Worm (Caenorhabditis elegans) whole organism, young adult: ENCODE data around the gene fbxa-154.

Source experiments
- B0019.2 ChIP-seq: fragments of 200-800 bp; sonication (Bioruptor generic); conservative IDR thresholded peaks from 2 replicates; pipeline ENCODE4 v1.3.6; 2022; ENCODE audit warnings: missing genetic modification reagents, missing genetic modification characterization, missing compliant biosample characterization
- B0035.1 ChIP-seq: sonication (generic microtip); optimal IDR thresholded peaks from 2 replicates; lab custom pipeline; 2016; ENCODE audit warnings: missing genetic modification characterization, mild to moderate bottlenecking, missing compliant biosample characterization, missing genotype, missing genetic modification reagents
- D2030.7 ChIP-seq: fragments of 200-800 bp; sonication (Bioruptor generic); IDR thresholded peaks from 2 replicates; pipeline ENCODE4 v1.3.6; 2022; ENCODE audit warnings: missing genetic modification reagents, missing genetic modification characterization, missing compliant biosample characterization
- F10E7.11 ChIP-seq: sonication (generic microtip); optimal IDR thresholded peaks from 2 replicates; lab custom pipeline; 2017; ENCODE audit warnings: mild to moderate bottlenecking, missing genetic modification characterization, moderate library complexity, missing compliant biosample characterization
- F22D6.2 ChIP-seq: sonication (generic microtip); optimal IDR thresholded peaks from 2 replicates; lab custom pipeline; 2016; ENCODE audit warnings: mild to moderate bottlenecking, missing genetic modification characterization, missing compliant biosample characterization
- F23B12.7 ChIP-seq: sonication (generic microtip); optimal IDR thresholded peaks from 2 replicates; lab custom pipeline; 2017; ENCODE audit warnings: missing genetic modification characterization, mild to moderate bottlenecking, missing compliant biosample characterization, antibody characterized with exemption, moderate library complexity; ENCODE audit not compliant: insufficient read depth
- F37B4.10 ChIP-seq: fragments of 200-800 bp; sonication (Bioruptor generic); IDR thresholded peaks from 2 replicates; pipeline ENCODE4 v1.3.6; 2022; ENCODE audit warnings: missing genetic modification characterization, missing compliant biosample characterization
- F52B5.7 ChIP-seq: sonication (generic microtip); optimal IDR thresholded peaks from 2 replicates; lab custom pipeline; 2016; ENCODE audit warnings: mild to moderate bottlenecking, missing genetic modification characterization, missing compliant biosample characterization
- K11D2.4 ChIP-seq: fragments of 200-800 bp; sonication (Bioruptor generic); IDR thresholded peaks from 2 replicates; pipeline ENCODE4 v1.3.6; 2022; ENCODE audit warnings: missing genetic modification reagents, missing genetic modification characterization, missing compliant biosample characterization
- T07F8.4 ChIP-seq: sonication (generic microtip); optimal IDR thresholded peaks from 2 replicates; lab custom pipeline; 2016; ENCODE audit warnings: mild to moderate bottlenecking, missing genetic modification characterization, moderate library complexity, missing compliant biosample characterization
- T26A5.8 ChIP-seq: sonication (generic microtip); optimal IDR thresholded peaks from 2 replicates; lab custom pipeline; 2016; ENCODE audit warnings: missing genetic modification characterization, missing compliant biosample characterization
- Y53F4B.3 ChIP-seq: fragments of 200-800 bp; sonication (Bioruptor generic); IDR thresholded peaks from 2 replicates; pipeline ENCODE4 v1.3.6; 2022; ENCODE audit warnings: missing genetic modification reagents, missing genetic modification characterization, missing compliant biosample characterization
- Y56A3A.18 ChIP-seq: fragments of 200-800 bp; sonication (Bioruptor generic); IDR thresholded peaks from 2 replicates; pipeline ENCODE4 v1.3.6; 2022; ENCODE audit warnings: missing genetic modification reagents, missing genetic modification characterization, missing compliant biosample characterization
- Y95B8A.8 ChIP-seq: fragments of 200-800 bp; sonication (Bioruptor generic); IDR thresholded peaks from 2 replicates; pipeline ENCODE4 v1.3.6; 2022; ENCODE audit warnings: missing genetic modification reagents, missing genetic modification characterization, missing compliant biosample characterization
- ZK185.1 ChIP-seq: sonication (generic microtip); optimal IDR thresholded peaks from 2 replicates; lab custom pipeline; 2016; ENCODE audit warnings: mild to moderate bottlenecking, missing genetic modification characterization, missing compliant biosample characterization; ENCODE audit not compliant: poor library complexity, severe bottlenecking
- akir-1 ChIP-seq: fragments of 200-800 bp; sonication (Bioruptor generic); optimal IDR thresholded peaks from 2 replicates; lab custom pipeline; 2018; ENCODE audit warnings: mild to moderate bottlenecking, missing genetic modification characterization, moderate library complexity, missing compliant biosample characterization
- aptf-3 ChIP-seq: fragments of 200-800 bp; sonication (Bioruptor generic); IDR thresholded peaks from 2 replicates; pipeline ENCODE4 v1.3.6; 2022; ENCODE audit warnings: missing genetic modification characterization, missing compliant biosample characterization
- attf-6 ChIP-seq: fragments of 200-800 bp; sonication (Bioruptor generic); IDR thresholded peaks from 2 replicates; pipeline ENCODE4 v1.3.6; 2022; ENCODE audit warnings: missing genetic modification reagents, missing genetic modification characterization, missing compliant biosample characterization
- bed-1 ChIP-seq: fragments of 200-800 bp; sonication (Bioruptor generic); IDR thresholded peaks from 2 replicates; pipeline ENCODE4 v1.3.6; 2022; ENCODE audit warnings: missing genetic modification reagents, missing genetic modification characterization, missing compliant biosample characterization
- bed-2 ChIP-seq: fragments of 200-800 bp; sonication (Bioruptor generic); IDR thresholded peaks from 2 replicates; pipeline ENCODE4 v1.3.6; 2022; ENCODE audit warnings: missing genetic modification reagents, missing genetic modification characterization, missing compliant biosample characterization
- ceh-40 ChIP-seq: fragments of 200-800 bp; sonication (Bioruptor generic); IDR thresholded peaks from 2 replicates; pipeline ENCODE4 v1.3.6; 2022; ENCODE audit warnings: missing genetic modification characterization, missing compliant biosample characterization
- ceh-79 ChIP-seq: sonication (generic microtip); optimal IDR thresholded peaks from 2 replicates; lab custom pipeline; 2017; ENCODE audit warnings: mild to moderate bottlenecking, missing genetic modification characterization, missing compliant biosample characterization
- ceh-91 ChIP-seq: fragments of 200-800 bp; sonication (Bioruptor generic); IDR thresholded peaks from 2 replicates; pipeline ENCODE4 v1.3.6; 2022; ENCODE audit warnings: missing genetic modification reagents, missing genetic modification characterization, missing compliant biosample characterization
- chd-7 ChIP-seq: sonication (generic microtip); optimal IDR thresholded peaks from 2 replicates; lab custom pipeline; 2016; ENCODE audit warnings: mild to moderate bottlenecking, missing genetic modification characterization, moderate library complexity, missing compliant biosample characterization
- die-1 ChIP-seq: sonication (generic microtip); optimal IDR thresholded peaks from 2 replicates; lab custom pipeline; 2016; ENCODE audit warnings: missing genotype, mild to moderate bottlenecking, missing genetic modification characterization, missing compliant biosample characterization
- dpl-1 ChIP-seq: fragments of 150-350 bp; optimal IDR thresholded peaks from 2 replicates; lab custom pipeline; 2014; ENCODE audit warnings: missing biosample characterization, missing genetic modification reagents, missing genetic modification characterization
- efl-1 ChIP-seq: fragments of 150-350 bp; optimal IDR thresholded peaks from 2 replicates; lab custom pipeline; 2014; ENCODE audit warnings: missing biosample characterization, missing genetic modification reagents, missing genetic modification characterization
- egl-18 ChIP-seq: fragments of 200-800 bp; sonication (Bioruptor generic); IDR thresholded peaks from 2 replicates; pipeline ENCODE4 v1.3.6; 2022; ENCODE audit warnings: missing genetic modification reagents, missing genetic modification characterization, missing compliant biosample characterization
- egl-44 ChIP-seq: fragments of 200-800 bp; sonication (Bioruptor generic); IDR thresholded peaks from 2 replicates; pipeline ENCODE4 v1.3.6; 2022; ENCODE audit warnings: missing genetic modification reagents, missing genetic modification characterization, missing compliant biosample characterization
- egrh-3 ChIP-seq: fragments of 200-800 bp; sonication (Bioruptor generic); IDR thresholded peaks from 2 replicates; pipeline ENCODE4 v1.3.6; 2022; ENCODE audit warnings: missing genetic modification reagents, missing genetic modification characterization, missing compliant biosample characterization
- fkh-3 ChIP-seq: sonication (generic microtip); optimal IDR thresholded peaks from 2 replicates; lab custom pipeline; 2016; ENCODE audit warnings: mild to moderate bottlenecking, missing genetic modification characterization, missing compliant biosample characterization
- him-1 ChIP-seq: sonication (generic microtip); optimal IDR thresholded peaks from 2 replicates; lab custom pipeline; 2016; ENCODE audit warnings: missing genotype, missing genetic modification reagents, missing genetic modification characterization, missing compliant biosample characterization
- lin-40 ChIP-seq: sonication (generic microtip); optimal IDR thresholded peaks from 2 replicates; lab custom pipeline; 2016; ENCODE audit warnings: missing genetic modification characterization, mild to moderate bottlenecking, missing compliant biosample characterization, missing genotype, missing genetic modification reagents
- lsy-27 ChIP-seq: sonication (generic microtip); optimal IDR thresholded peaks from 2 replicates; lab custom pipeline; 2017; ENCODE audit warnings: missing genetic modification characterization, mild to moderate bottlenecking, missing compliant biosample characterization, antibody characterized with exemption, missing genotype, borderline replicate concordance; ENCODE audit not compliant: insufficient read depth
- madf-6 ChIP-seq: fragments of 200-800 bp; sonication (Bioruptor generic); IDR thresholded peaks from 2 replicates; pipeline ENCODE4 v1.3.6; 2022; ENCODE audit warnings: missing genetic modification reagents, missing genetic modification characterization, missing compliant biosample characterization
- madf-8 ChIP-seq: fragments of 200-800 bp; sonication (Bioruptor generic); conservative IDR thresholded peaks from 2 replicates; pipeline ENCODE4 v1.3.6; 2022; ENCODE audit warnings: missing genetic modification reagents, missing genetic modification characterization, missing compliant biosample characterization
- nhr-27 ChIP-seq: fragments of 200-800 bp; sonication (Bioruptor generic); optimal IDR thresholded peaks from 2 replicates; lab custom pipeline; 2018; ENCODE audit warnings: mild to moderate bottlenecking, missing genetic modification characterization, moderate library complexity, missing compliant biosample characterization
- nhr-90 ChIP-seq: sonication (generic microtip); optimal IDR thresholded peaks from 2 replicates; lab custom pipeline; 2016; ENCODE audit warnings: missing genotype, mild to moderate bottlenecking, missing genetic modification characterization, missing compliant biosample characterization
- pbrm-1 ChIP-seq: fragments of 200-800 bp; sonication (Bioruptor generic); IDR thresholded peaks from 2 replicates; pipeline ENCODE4 v1.3.6; 2022; ENCODE audit warnings: missing genetic modification reagents, missing genetic modification characterization, missing compliant biosample characterization
- pha-4 ChIP-seq: fragments of 150-350 bp; sonication (generic microtip); optimal IDR thresholded peaks from 2 replicates; lab custom pipeline; 2014; ENCODE audit warnings: missing biosample characterization, missing genetic modification reagents, missing genetic modification characterization
- snpc-1.1 ChIP-seq: sonication (generic microtip); optimal IDR thresholded peaks from 2 replicates; lab custom pipeline; 2017; ENCODE audit warnings: missing genetic modification characterization, mild to moderate bottlenecking, missing compliant biosample characterization, antibody characterized with exemption, moderate library complexity, missing genotype, missing genetic modification reagents; ENCODE audit not compliant: insufficient read depth
- snpc-4 ChIP-seq, 5 experiments: fragments of 150-350 bp in 1 of 5; sonication (generic microtip) in 4 of 5; optimal IDR thresholded peaks; 2 replicates each; lab custom pipeline; 2014 to 2018; ENCODE audit warnings: missing genetic modification characterization in 5 of 5, missing biosample characterization in 3 of 5, antibody characterized with exemption in 2 of 5, mild to moderate bottlenecking in 2 of 5, missing compliant biosample characterization in 2 of 5, missing genotype in 2 of 5, moderate library complexity in 2 of 5, missing genetic modification reagents in 1 of 5
- somi-1 ChIP-seq: fragments of 200-800 bp; sonication (Bioruptor generic); optimal IDR thresholded peaks from 2 replicates; lab custom pipeline; 2018; ENCODE audit warnings: mild to moderate bottlenecking, missing genetic modification characterization, missing compliant biosample characterization
- unc-130 ChIP-seq: sonication (generic microtip); optimal IDR thresholded peaks from 2 replicates; lab custom pipeline; 2016; ENCODE audit warnings: missing genetic modification reagents, missing genetic modification characterization, missing compliant biosample characterization
- xnd-1 ChIP-seq: sonication (generic microtip); optimal IDR thresholded peaks from 2 replicates; lab custom pipeline; 2016; ENCODE audit warnings: missing genotype, missing genetic modification reagents, missing genetic modification characterization, missing compliant biosample characterization
- zfh-2 ChIP-seq: fragments of 200-800 bp; sonication (Bioruptor generic); conservative IDR thresholded peaks from 2 replicates; pipeline ENCODE4 v1.3.6; 2022; ENCODE audit warnings: missing genetic modification reagents, missing genetic modification characterization, missing compliant biosample characterization
- ztf-25 ChIP-seq: fragments of 200-800 bp; sonication (Bioruptor generic); IDR thresholded peaks from 2 replicates; pipeline ENCODE4 v1.3.6; 2022; ENCODE audit warnings: missing genetic modification reagents, missing genetic modification characterization, missing compliant biosample characterization
- ztf-28 ChIP-seq: fragments of 200-800 bp; sonication (Bioruptor generic); IDR thresholded peaks from 2 replicates; pipeline ENCODE4 v1.3.6; 2022; ENCODE audit warnings: missing genetic modification reagents, missing genetic modification characterization, missing compliant biosample characterization
- ztf-6 ChIP-seq: fragments of 200-800 bp; sonication (Bioruptor generic); IDR thresholded peaks from 2 replicates; pipeline ENCODE4 v1.3.6; 2022; ENCODE audit warnings: missing genetic modification reagents, missing genetic modification characterization, missing compliant biosample characterization

Gene fbxa-154

DNA sequence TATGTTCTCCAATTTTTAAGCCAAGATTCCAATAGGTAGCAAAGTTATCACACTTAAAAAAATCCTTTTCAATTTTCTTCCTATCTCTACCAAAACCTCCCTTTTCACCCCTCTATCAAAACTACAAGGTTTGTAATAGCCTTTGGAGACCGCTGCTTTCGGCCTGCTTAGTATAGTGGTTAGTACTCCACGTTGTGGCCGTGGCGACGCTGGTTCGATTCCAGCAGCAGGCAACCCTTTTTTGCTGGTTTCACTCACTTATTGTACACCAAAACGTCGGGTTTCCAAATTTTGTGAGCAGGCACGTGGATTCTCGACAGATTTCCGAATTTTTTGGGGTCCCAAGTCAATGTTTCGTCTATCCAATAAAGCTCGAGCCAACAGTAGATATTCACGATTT, 51.1 kb downstream of the fbxa-154 start (continued):
- peak; percentile 22 for TF ChIP-seq lsy-27
- TF ChIP-seq ztf-6 (GFP tag; lab: Robert Waterston, UW), result no peak
- TF ChIP-seq madf-6 (GFP tag; lab: Robert Waterston, UW), result peak; percentile 61
- no peak for TF ChIP-seq egl-18
- TF ChIP-seq K11D2.4 (GFP tag; lab: Robert Waterston, UW), result no peak
- no peak for TF ChIP-seq fkh-3 (tag; lab: Kevin White, UChicago)
- TF ChIP-seq bed-2 (GFP tag; lab: Robert Waterston, UW), result no peak
- TF ChIP-seq somi-1 (GFP tag; lab: Kevin White, UChicago), result no peak
- TF ChIP-seq die-1, result peak; percentile 48
- TF ChIP-seq snpc-4 (GFP tag; optimal IDR thresholded peaks at IDR 0.05; lab: Kevin White, UChicago), result no peak
- peak in 2 of 4 experiments; percentile 20 to 57 for TF ChIP-seq snpc-4 (tag; optimal IDR thresholded peaks at IDR 0.05; lab: Kevin White, UChicago)
- TF ChIP-seq zfh-2 (GFP tag; lab: Robert Waterston, UW), result no peak
- no peak for TF ChIP-seq ztf-28 (GFP tag; lab: Robert Waterston, UW)
- no peak for TF ChIP-seq dpl-1 (GFP tag; lab: Kevin White, UChicago)
- TF ChIP-seq akir-1 (GFP tag; lab: Kevin White, UChicago), result no peak
- no peak for TF ChIP-seq nhr-27
- TF ChIP-seq efl-1 (GFP tag; lab: Kevin White, UChicago), result no peak
- TF ChIP-seq B0035.1 (tag; lab: Kevin White, UChicago), result no peak
- TF ChIP-seq T07F8.4 (tag; lab: Kevin White, UChicago), result no peak
- TF ChIP-seq him-1 (tag; lab: Kevin White, UChicago), result peak; percentile 63
- no peak for TF ChIP-seq ceh-79
- TF ChIP-seq Y53F4B.3 (GFP tag; lab: Robert Waterston, UW), result no peak
- TF ChIP-seq ztf-25 (GFP tag; lab: Robert Waterston, UW), result 0 out of 2 replicates have a peak, but pooled peaks have one; percentile 44
- no peak for TF ChIP-seq egrh-3
- no peak for TF ChIP-seq unc-130 (GFP tag; lab: Kevin White, UChicago)
- TF ChIP-seq pbrm-1 (GFP tag; lab: Robert Waterston, UW), result peak; percentile 15; the same call in 1 of the 2 replicates
- TF ChIP-seq snpc-1.1 (tag; lab: Kevin White, UChicago), result no peak
- peak; percentile 4 for TF ChIP-seq nhr-90 (tag; lab: Kevin White, UChicago)
- TF ChIP-seq ZK185.1 (tag; lab: Kevin White, UChicago), result peak; percentile 35
- no peak for TF ChIP-seq ceh-40 (GFP tag; lab: Robert Waterston, UW)
- TF ChIP-seq ceh-91 (GFP tag; lab: Robert Waterston, UW), result no peak
- no peak for TF ChIP-seq lin-40
- no peak for TF ChIP-seq attf-6 (GFP tag; lab: Robert Waterston, UW)
- TF ChIP-seq B0019.2 (GFP tag; lab: Robert Waterston, UW), result no peak
- TF ChIP-seq F52B5.7 (tag; lab: Kevin White, UChicago), result no peak
- TF ChIP-seq aptf-3 (GFP tag; lab: Robert Waterston, UW), result no peak
- TF ChIP-seq F37B4.10 (GFP tag; lab: Robert Waterston, UW), result no peak
- TF ChIP-seq chd-7 (tag; lab: Kevin White, UChicago), result no peak
- TF ChIP-seq egl-44, result no peak
- no peak for TF ChIP-seq pha-4 (tag; lab: Kevin White, UChicago)
- TF ChIP-seq F22D6.2 (tag; lab: Kevin White, UChicago), result no peak
- no peak for TF ChIP-seq bed-1 (GFP tag; lab: Robert Waterston, UW)
- TF ChIP-seq madf-8 (GFP tag; lab: Robert Waterston, UW), result no peak
- TF ChIP-seq Y95B8A.8 (GFP tag; lab: Robert Waterston, UW), result no peak
- no peak for TF ChIP-seq T26A5.8 (tag; lab: Kevin White, UChicago)
- no peak for TF ChIP-seq xnd-1 (tag; lab: Kevin White, UChicago)
- peak; percentile 20 for TF ChIP-seq F23B12.7 (tag; lab: Kevin White, UChicago)
- TF ChIP-seq Y56A3A.18 (GFP tag; lab: Robert Waterston, UW), result no peak
- no peak for TF ChIP-seq F10E7.11 (tag; lab: Kevin White, UChicago)
- peak; percentile 52 for TF ChIP-seq D2030.7
